Fruit fly (Drosophila melanogaster): ENCODE measurements around the gene Edem2.

Gene Edem2

dm6 chr2L:13176701-13177249 lies 15.2 kb upstream of the Edem2 start, which contains the start of the genes Sfmbt and CG5439 (continued):
- TF ChIP-seq CG17802 (tag; optimal IDR thresholded peaks at IDR 0.05): peak; percentile 43
- TF ChIP-seq otp (GFP tag; IDR thresholded peaks at IDR 0.05): no peak
- peak; percentile 51 for TF ChIP-seq E2f2 (GFP tag; IDR thresholded peaks at IDR 0.05)
- peak; percentile 33 for TF ChIP-seq unc-4 (GFP tag; IDR thresholded peaks at IDR 0.05; ENCODE audit: partially characterized antibody)
- peak; percentile 96 for TF ChIP-seq Med (GFP tag)
- no peak for TF ChIP-seq CG14965 (GFP tag; optimal IDR thresholded peaks at IDR 0.05; ENCODE audit: borderline replicate concordance)
- no peak for TF ChIP-seq gsb-n (tag; optimal IDR thresholded peaks at IDR 0.05)
- peak; percentile 88 for TF ChIP-seq HLH54F (GFP tag; optimal IDR thresholded peaks at IDR 0.05)
- TF ChIP-seq NK7.1 (GFP tag; optimal IDR thresholded peaks at IDR 0.05): peak; percentile 52
- TF ChIP-seq wor (GFP tag; IDR thresholded peaks at IDR 0.05): 0 out of 2 replicates have a peak, but pooled peaks have one; percentile 28
- peak in 1 of 2 experiments; percentile 50 for TF ChIP-seq bsh (GFP tag; optimal IDR thresholded peaks at IDR 0.05)
- TF ChIP-seq CG5953 (GFP tag; IDR thresholded peaks at IDR 0.05): no peak
- peak; percentile 73 for TF ChIP-seq slp2 (GFP tag; optimal IDR thresholded peaks at IDR 0.05)
- no peak for TF ChIP-seq cad (GFP tag; optimal IDR thresholded peaks at IDR 0.05)
- peak; percentile 71 for TF ChIP-seq ERR (GFP tag; optimal IDR thresholded peaks at IDR 0.05)
- peak; percentile 62 for TF ChIP-seq CG15514 (GFP tag; optimal IDR thresholded peaks at IDR 0.05)
- peak; percentile 74 for TF ChIP-seq CG34376 (GFP tag; optimal IDR thresholded peaks at IDR 0.05)
- no peak for TF ChIP-seq Abd-B (GFP tag; optimal IDR thresholded peaks at IDR 0.05)
- TF ChIP-seq Max (GFP tag; optimal IDR thresholded peaks at IDR 0.05): peak; percentile 82
- TF ChIP-seq ems (GFP tag; optimal IDR thresholded peaks at IDR 0.05): peak; percentile 75
- peak; percentile 60 for TF ChIP-seq pb (GFP tag; optimal IDR thresholded peaks at IDR 0.05)
- TF ChIP-seq CG14710 (tag; optimal IDR thresholded peaks at IDR 0.05): peak; percentile 95
- peak; percentile 5 for TF ChIP-seq salm (tag; optimal IDR thresholded peaks at IDR 0.05)
- peak; percentile 97 for TF ChIP-seq sens (GFP tag)
- no peak for TF ChIP-seq CG17568 (GFP tag; optimal IDR thresholded peaks at IDR 0.05)
- TF ChIP-seq Tbp (GFP tag; optimal IDR thresholded peaks at IDR 0.05): no peak
- peak; percentile 2 for TF ChIP-seq CG6683 (GFP tag; optimal IDR thresholded peaks at IDR 0.05)
- peak; percentile 82 for TF ChIP-seq CG2712 (tag; optimal IDR thresholded peaks at IDR 0.05)
- peak; percentile 69 for TF ChIP-seq Lhr (GFP tag; optimal IDR thresholded peaks at IDR 0.05)
- no peak for TF ChIP-seq CG17385 (GFP tag; optimal IDR thresholded peaks at IDR 0.05)
- peak; percentile 81 for TF ChIP-seq CHES-1-like (GFP tag; optimal IDR thresholded peaks at IDR 0.05)
- peak; percentile 70 for TF ChIP-seq esg (GFP tag; conservative IDR thresholded peaks at IDR 0.05)
- TF ChIP-seq CG6272 (GFP tag; IDR thresholded peaks at IDR 0.05): peak; percentile 77
- peak; percentile 61 for TF ChIP-seq croc (GFP tag; conservative IDR thresholded peaks at IDR 0.05)
- peak; percentile 10 for TF ChIP-seq CTCF (GFP tag; optimal IDR thresholded peaks at IDR 0.05)
- no peak for TF ChIP-seq ara (GFP tag; IDR thresholded peaks at IDR 0.05)
- TF ChIP-seq Drgx (GFP tag; IDR thresholded peaks at IDR 0.05): peak; percentile 34; the same call in 1 of the 2 replicates
- peak; percentile 68 for TF ChIP-seq Mes4 (GFP tag; optimal IDR thresholded peaks at IDR 0.05)
- TF ChIP-seq fd102C (GFP tag; optimal IDR thresholded peaks at IDR 0.05): no peak
- TF ChIP-seq run (tag; optimal IDR thresholded peaks at IDR 0.05): no peak
- TF ChIP-seq CG3995 (GFP tag; optimal IDR thresholded peaks at IDR 0.05): peak; percentile 100
- no peak for TF ChIP-seq sima (GFP tag; optimal IDR thresholded peaks at IDR 0.05)
- peak; percentile 75 for TF ChIP-seq CG8290 (GFP tag; optimal IDR thresholded peaks at IDR 0.05)
- TF ChIP-seq CG8290 (tag; optimal IDR thresholded peaks at IDR 0.05): peak in 1 of 2 experiments; percentile 58
- TF ChIP-seq Hmr (GFP tag; optimal IDR thresholded peaks at IDR 0.05): no peak
- TF ChIP-seq CG17328 (GFP tag; IDR thresholded peaks at IDR 0.05): no peak
- TF ChIP-seq Awh (GFP tag; IDR thresholded peaks at IDR 0.05): no peak
- peak; percentile 89 for TF ChIP-seq CG2116 (GFP tag; optimal IDR thresholded peaks at IDR 0.05)
- no peak for TF ChIP-seq usp (GFP tag; optimal IDR thresholded peaks at IDR 0.05)
- no peak for TF ChIP-seq pan (optimal IDR thresholded peaks at IDR 0.05)
- peak in 1 of 2 experiments; percentile 15 for TF ChIP-seq pan (GFP tag; optimal IDR thresholded peaks at IDR 0.05 in 1 of 2, IDR thresholded peaks at IDR 0.05 in 1 of 2)
- TF ChIP-seq BtbVII (GFP tag; optimal IDR thresholded peaks at IDR 0.05): peak; percentile 9
